Worm (Caenorhabditis elegans) whole organism, midembryonic: ENCODE data around the gene srg-26.

Experiments
- T22C8.4 ChIP-seq: fragments of 200-800 bp; sonication (Bioruptor generic); IDR thresholded peaks from 2 replicates; pipeline ENCODE4 v1.3.6; 2022; ENCODE audit warnings: missing genetic modification characterization, missing compliant biosample characterization
- cog-1 ChIP-seq: sonication (generic microtip); optimal IDR thresholded peaks from 2 replicates; lab custom pipeline; 2016; ENCODE audit warnings: missing genetic modification characterization, missing compliant biosample characterization
- flt-1 ChIP-seq: fragments of 200-800 bp; sonication (Bioruptor generic); IDR thresholded peaks from 2 replicates; pipeline ENCODE4 v1.3.6; 2022; ENCODE audit warnings: missing genetic modification characterization, missing compliant biosample characterization
- klf-2 ChIP-seq: fragments of 200-800 bp; sonication (Bioruptor generic); conservative IDR thresholded peaks from 2 replicates; pipeline ENCODE4 v1.3.6; 2022; ENCODE audit warnings: missing genetic modification reagents, missing genetic modification characterization, missing compliant biosample characterization
- med-1 ChIP-seq: sonication (generic microtip); optimal IDR thresholded peaks from 2 replicates; lab custom pipeline; 2017; ENCODE audit warnings: missing genetic modification characterization, mild to moderate bottlenecking, missing compliant biosample characterization, antibody characterized with exemption, missing genetic modification reagents; ENCODE audit not compliant: insufficient read depth
- ref-1 ChIP-seq: fragments of 200-800 bp; sonication (Bioruptor generic); conservative IDR thresholded peaks from 2 replicates; pipeline ENCODE4 v1.3.6; 2022; ENCODE audit warnings: missing genetic modification reagents, missing genetic modification characterization, missing compliant biosample characterization
- tab-1 ChIP-seq: fragments of 200-800 bp; sonication (Bioruptor generic); IDR thresholded peaks from 2 replicates; pipeline ENCODE4 v1.3.6; 2022; ENCODE audit warnings: missing genetic modification characterization, missing compliant biosample characterization
- ztf-23 ChIP-seq: fragments of 200-800 bp; sonication (Bioruptor generic); IDR thresholded peaks from 2 replicates; pipeline ENCODE4 v1.3.6; 2022; ENCODE audit warnings: missing genetic modification reagents, missing genetic modification characterization, missing compliant biosample characterization
- ztf-29 ChIP-seq: fragments of 200-800 bp; sonication (Bioruptor generic); IDR thresholded peaks from 2 replicates; pipeline ENCODE4 v1.3.6; 2022; ENCODE audit warnings: missing genetic modification reagents, missing genetic modification characterization, missing compliant biosample characterization

DNA sequence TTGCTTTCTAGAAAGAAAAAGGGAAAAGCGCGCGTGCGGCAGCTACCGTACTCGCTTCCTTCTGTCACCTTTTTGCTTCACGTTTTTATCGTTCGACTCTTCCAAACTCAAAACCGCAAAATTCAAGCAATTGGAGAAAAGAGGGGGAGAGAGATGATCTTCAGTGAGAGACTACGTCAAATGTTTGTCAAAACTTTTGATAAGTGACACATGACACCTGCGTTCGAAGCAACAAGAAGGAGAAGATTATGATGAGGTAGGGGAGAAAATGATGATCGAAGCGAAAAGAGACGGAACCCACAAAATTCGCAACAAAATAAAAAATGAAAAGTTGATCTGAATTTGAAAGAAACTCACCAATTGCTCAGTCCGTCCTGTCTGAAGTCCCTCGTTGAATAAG, 12.7 kb upstream of the srg-26 start:
- TF ChIP-seq ztf-23 (GFP tag; lab: Robert Waterston, UW) (no peak), tab-1 (GFP tag; lab: Robert Waterston, UW) (no peak), ztf-29 (GFP tag; lab: Robert Waterston, UW) (no peak), med-1 (no peak), flt-1 (GFP tag; lab: Robert Waterston, UW) (no peak), T22C8.4 (GFP tag; lab: Robert Waterston, UW) (no peak), klf-2 (GFP tag; lab: Robert Waterston, UW) (no peak), ref-1 (GFP tag; lab: Robert Waterston, UW) (no peak), cog-1 (tag; lab: Kevin White, UChicago) (no peak)
